Fruit fly (Drosophila melanogaster) whole organism, embryonic: Measurements from ENCODE around the gene SrpRbeta.

Experiments
- Atf-2 ChIP-seq: fragments of 200-800 bp; sonication (Bioruptor generic); optimal IDR thresholded peaks from 2 replicates; lab custom pipeline; 2016; ENCODE audit warnings: missing biosample characterization, missing genetic modification characterization
- B-H2 ChIP-seq: fragments of 200-800 bp; sonication (Bioruptor generic); optimal IDR thresholded peaks from 2 replicates; lab custom pipeline; 2018; ENCODE audit warnings: missing biosample characterization, mild to moderate bottlenecking, missing genetic modification characterization
- Bgb ChIP-seq: fragments of 200-800 bp; sonication (Bioruptor generic); IDR thresholded peaks from 2 replicates; pipeline ENCODE4 v1.3.6; 2022; ENCODE audit warnings: missing biosample characterization, missing genetic modification characterization; ENCODE audit not compliant: partially characterized antibody
- CG10267 ChIP-seq: fragments of 200-800 bp; sonication (Bioruptor generic); optimal IDR thresholded peaks from 2 replicates; lab custom pipeline; 2018; ENCODE audit warnings: missing biosample characterization, mild to moderate bottlenecking, missing genetic modification characterization, moderate library complexity
- CG10979 ChIP-seq: fragments of 200-800 bp; sonication (Bioruptor generic); optimal IDR thresholded peaks from 2 replicates; lab custom pipeline; 2018; ENCODE audit warnings: missing biosample characterization, mild to moderate bottlenecking, missing genetic modification characterization, moderate library complexity
- CG11247 ChIP-seq: fragments of 200-800 bp; sonication (Bioruptor generic); IDR thresholded peaks from 2 replicates; pipeline ENCODE4 v1.3.6; 2022; ENCODE audit warnings: missing biosample characterization, missing genetic modification characterization
- CG1233 ChIP-seq: fragments of 200-800 bp; sonication (Bioruptor generic); optimal IDR thresholded peaks from 4 replicates; lab custom pipeline; 2018; ENCODE audit warnings: missing biosample characterization, mild to moderate bottlenecking, missing genetic modification characterization
- CG12769 ChIP-seq: fragments of 200-800 bp; sonication (Bioruptor generic); optimal IDR thresholded peaks from 2 replicates; lab custom pipeline; 2019; ENCODE audit warnings: missing biosample characterization, mild to moderate bottlenecking, missing genetic modification characterization, moderate library complexity
- CG13287 ChIP-seq: fragments of 200-800 bp; sonication (Bioruptor generic); IDR thresholded peaks from 2 replicates; pipeline ENCODE4 v1.3.6; 2022; ENCODE audit warnings: missing biosample characterization, missing genetic modification characterization; ENCODE audit not compliant: partially characterized antibody
- CG15514 ChIP-seq: fragments of 200-800 bp; sonication (Bioruptor generic); optimal IDR thresholded peaks from 3 replicates; lab custom pipeline; 2017; ENCODE audit warnings: missing biosample characterization, missing genetic modification characterization, mild to moderate bottlenecking, moderate library complexity, missing genetic modification reagents
- CG17186 ChIP-seq: fragments of 200-800 bp; sonication (Bioruptor generic); optimal IDR thresholded peaks from 3 replicates; lab custom pipeline; 2017; ENCODE audit warnings: missing biosample characterization, missing genetic modification reagents, missing genetic modification characterization
- CG18764 ChIP-seq: fragments of 200-800 bp; sonication (Bioruptor generic); optimal IDR thresholded peaks from 3 replicates; lab custom pipeline; 2016; ENCODE audit warnings: missing biosample characterization, missing genetic modification characterization
- CG3065 ChIP-seq: fragments of 200-800 bp; sonication (Bioruptor generic); optimal IDR thresholded peaks from 2 replicates; lab custom pipeline; 2016; ENCODE audit warnings: missing biosample characterization, missing genetic modification characterization
- CG3847 ChIP-seq: fragments of 200-800 bp; sonication (Bioruptor generic); IDR thresholded peaks from 2 replicates; pipeline ENCODE4 v1.3.6; 2022; ENCODE audit warnings: missing biosample characterization, missing genetic modification characterization
- CG4424 ChIP-seq: fragments of 200-800 bp; sonication (Bioruptor generic); optimal IDR thresholded peaks from 3 replicates; lab custom pipeline; 2016; ENCODE audit warnings: missing biosample characterization, missing genetic modification characterization
- CG5180 ChIP-seq: fragments of 200-800 bp; sonication (Bioruptor generic); optimal IDR thresholded peaks from 3 replicates; lab custom pipeline; 2017; ENCODE audit warnings: missing biosample characterization, missing genetic modification characterization, mild to moderate bottlenecking, moderate library complexity, missing genetic modification reagents
- CG7271 ChIP-seq: fragments of 200-800 bp; sonication (Bioruptor generic); optimal IDR thresholded peaks from 2 replicates; lab custom pipeline; 2018; ENCODE audit warnings: missing biosample characterization, mild to moderate bottlenecking, missing genetic modification characterization, moderate library complexity
- CG7556 ChIP-seq: fragments of 200-800 bp; sonication (Bioruptor generic); optimal IDR thresholded peaks from 2 replicates; lab custom pipeline; 2017; ENCODE audit warnings: missing biosample characterization, mild to moderate bottlenecking, missing genetic modification characterization
- CHES-1-like ChIP-seq: fragments of 200-800 bp; sonication (Bioruptor generic); optimal IDR thresholded peaks from 2 replicates; lab custom pipeline; 2016; ENCODE audit warnings: missing biosample characterization, missing genetic modification characterization
- Deaf1 ChIP-seq: fragments of 200-800 bp; optimal IDR thresholded peaks from 3 replicates; lab custom pipeline; 2019; ENCODE audit warnings: missing biosample characterization, mild to moderate bottlenecking, missing genetic modification characterization, moderate library complexity
- Dfd ChIP-seq, 2 experiments: fragments of >200 bp; optimal IDR thresholded peaks; 2 replicates each; lab custom pipeline; 2017; ENCODE audit warnings: missing biosample characterization in 2 of 2, missing genetic modification characterization in 2 of 2
- HLH54F ChIP-seq: fragments of 200-800 bp; sonication (Bioruptor generic); optimal IDR thresholded peaks from 3 replicates; lab custom pipeline; 2016; ENCODE audit warnings: missing biosample characterization, missing genetic modification characterization
- HmgZ ChIP-seq: fragments of 200-800 bp; sonication (Bioruptor generic); optimal IDR thresholded peaks from 2 replicates; lab custom pipeline; 2018; ENCODE audit warnings: missing biosample characterization, mild to moderate bottlenecking, missing genetic modification characterization
- MBD-R2 ChIP-seq: fragments of 200-800 bp; sonication (Bioruptor generic); IDR thresholded peaks from 2 replicates; pipeline ENCODE4 v1.3.6; 2022; ENCODE audit warnings: missing biosample characterization, missing genetic modification characterization
- MTF-1 ChIP-seq: fragments of 200-800 bp; sonication (Bioruptor generic); optimal IDR thresholded peaks from 2 replicates; lab custom pipeline; 2018; ENCODE audit warnings: missing biosample characterization, mild to moderate bottlenecking, missing genetic modification characterization, borderline replicate concordance
- Meics ChIP-seq: fragments of 200-800 bp; sonication (Bioruptor generic); optimal IDR thresholded peaks from 2 replicates; lab custom pipeline; 2017; ENCODE audit warnings: missing biosample characterization, mild to moderate bottlenecking, missing genetic modification characterization
- NFAT ChIP-seq: fragments of 200-800 bp; sonication (Bioruptor generic); IDR thresholded peaks from 2 replicates; pipeline ENCODE4 v1.3.6; 2022; ENCODE audit warnings: missing biosample characterization, missing genetic modification characterization
- Ptx1 ChIP-seq: fragments of 200-800 bp; sonication (Bioruptor generic); IDR thresholded peaks from 2 replicates; pipeline ENCODE4 v1.3.6; 2022; ENCODE audit warnings: missing biosample characterization, missing genetic modification characterization
- Rfx ChIP-seq: fragments of 200-800 bp; sonication (Bioruptor generic); IDR thresholded peaks from 2 replicates; pipeline ENCODE4 v1.3.6; 2022; ENCODE audit warnings: missing biosample characterization, missing genetic modification characterization
- Sox100B ChIP-seq: fragments of 200-800 bp; sonication (Bioruptor generic); optimal IDR thresholded peaks from 3 replicates; lab custom pipeline; 2018; ENCODE audit warnings: missing biosample characterization, mild to moderate bottlenecking, missing genetic modification characterization
- Usf ChIP-seq: fragments of 200-800 bp; sonication (Bioruptor generic); optimal IDR thresholded peaks from 2 replicates; lab custom pipeline; 2017; ENCODE audit warnings: missing genotype, missing biosample characterization, missing genetic modification characterization
- btn ChIP-seq: fragments of 200-800 bp; sonication (Bioruptor generic); optimal IDR thresholded peaks from 2 replicates; lab custom pipeline; 2016; ENCODE audit warnings: missing biosample characterization, missing genetic modification characterization
- cato ChIP-seq: fragments of 200-800 bp; sonication (Bioruptor generic); optimal IDR thresholded peaks from 2 replicates; lab custom pipeline; 2016; ENCODE audit warnings: missing biosample characterization, missing genetic modification characterization, borderline replicate concordance
- chm ChIP-seq: fragments of 200-800 bp; sonication (Bioruptor generic); IDR thresholded peaks from 2 replicates; pipeline ENCODE4 v1.3.6; 2022; ENCODE audit warnings: missing biosample characterization, missing genetic modification characterization
- ci ChIP-seq: fragments of 200-800 bp; sonication (Bioruptor generic); IDR thresholded peaks from 3 replicates; pipeline ENCODE4 v1.3.6; 2022; ENCODE audit warnings: missing biosample characterization, missing genetic modification characterization
- her ChIP-seq: fragments of 200-800 bp; sonication (Bioruptor generic); optimal IDR thresholded peaks from 2 replicates; lab custom pipeline; 2016; ENCODE audit warnings: missing biosample characterization, missing genetic modification characterization
- insv ChIP-seq, 2 experiments: fragments of 200-800 bp; sonication (Bioruptor generic); optimal IDR thresholded peaks; 3 replicates each; lab custom pipeline; 2016 to 2018; ENCODE audit warnings: missing biosample characterization in 2 of 2, missing genetic modification characterization in 2 of 2
- jumu ChIP-seq: fragments of 200-800 bp; sonication (Bioruptor generic); optimal IDR thresholded peaks from 3 replicates; lab custom pipeline; 2016; ENCODE audit warnings: missing biosample characterization, missing genetic modification characterization
- kay ChIP-seq: fragments of 200-800 bp; sonication (Bioruptor generic); optimal IDR thresholded peaks from 2 replicates; lab custom pipeline; 2016; ENCODE audit warnings: missing biosample characterization, missing genetic modification characterization
- ken ChIP-seq: fragments of 200-800 bp; sonication (Bioruptor generic); IDR thresholded peaks from 3 replicates; pipeline ENCODE4 v1.3.6; 2022; ENCODE audit warnings: missing biosample characterization, missing genetic modification characterization
- lov ChIP-seq, 2 experiments: fragments of 200-800 bp in 1 of 2; fragments of >200 bp in 1 of 2; sonication (Bioruptor generic) in 1 of 2; IDR thresholded peaks in 1 of 2; optimal IDR thresholded peaks in 1 of 2; 2 replicates in 1 of 2; 3 replicates in 1 of 2; pipeline versions ENCODE4 v1.3.6 to Lab custom; 2017 to 2022; ENCODE audit warnings: missing biosample characterization in 1 of 2, missing genetic modification characterization in 1 of 2
- mirr ChIP-seq: fragments of 200-800 bp; sonication (Bioruptor generic); optimal IDR thresholded peaks from 3 replicates; lab custom pipeline; 2018; ENCODE audit warnings: missing biosample characterization, mild to moderate bottlenecking, missing genetic modification characterization
- sc ChIP-seq, 3 experiments: fragments of >200 bp in 2 of 3; fragments of 200-800 bp in 1 of 3; sonication (Bioruptor generic) in 1 of 3; optimal IDR thresholded peaks; 2 replicates in 2 of 3; 3 replicates in 1 of 3; lab custom pipeline; 2017; ENCODE audit warnings: mild to moderate bottlenecking in 1 of 3, missing biosample characterization in 1 of 3, missing genetic modification characterization in 1 of 3, missing genetic modification reagents in 1 of 3
- sima ChIP-seq: fragments of 200-800 bp; sonication (Bioruptor generic); optimal IDR thresholded peaks from 2 replicates; lab custom pipeline; 2016; ENCODE audit warnings: missing biosample characterization, missing genetic modification characterization
- slbo ChIP-seq: fragments of 200-800 bp; sonication (Bioruptor generic); IDR thresholded peaks from 2 replicates; pipeline ENCODE4 v1.3.6; 2022; ENCODE audit warnings: missing biosample characterization, missing genetic modification characterization
- so ChIP-seq: fragments of 200-800 bp; sonication (Bioruptor generic); IDR thresholded peaks from 3 replicates; pipeline ENCODE4 v1.3.6; 2022; ENCODE audit warnings: missing biosample characterization, missing genetic modification characterization
- trem ChIP-seq: fragments of 200-800 bp; optimal IDR thresholded peaks from 3 replicates; lab custom pipeline; 2019; ENCODE audit warnings: missing biosample characterization, mild to moderate bottlenecking, missing genetic modification characterization, moderate library complexity
- vvl ChIP-seq: fragments of 200-800 bp; sonication (Bioruptor generic); IDR thresholded peaks from 2 replicates; pipeline ENCODE4 v1.3.6; 2022; ENCODE audit warnings: missing biosample characterization, missing genetic modification characterization

SrpRbeta gene

DNA sequence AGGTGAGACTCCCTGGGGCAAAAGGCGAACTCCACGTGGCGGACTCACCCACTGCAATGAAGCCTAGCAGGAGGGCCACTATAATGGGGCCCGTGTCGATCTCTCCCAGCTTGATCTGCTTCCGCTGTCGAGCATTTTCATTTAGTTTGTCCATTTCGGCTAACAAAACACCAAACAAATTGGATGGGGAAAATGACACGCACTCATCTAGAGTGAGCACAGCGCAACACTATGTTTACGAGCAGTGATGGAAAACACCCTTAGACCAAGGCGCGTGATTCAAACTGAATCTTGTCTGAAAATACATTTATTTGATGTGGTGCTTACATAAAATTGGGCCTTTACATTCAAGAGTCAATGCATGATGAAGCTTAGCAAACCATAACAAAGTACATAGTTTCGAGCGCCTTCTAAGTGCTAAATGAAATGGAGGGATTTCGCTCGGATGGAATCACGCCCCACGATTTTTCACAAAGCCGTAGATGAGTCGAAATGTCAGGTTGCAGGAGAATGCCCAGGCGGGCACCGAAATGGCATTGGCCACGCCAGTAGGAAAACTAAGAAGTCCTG lies at the start of gene SrpRbeta (continued):
- 0 out of 3 replicates have a peak, but pooled peaks have one; percentile 5 for TF ChIP-seq ken (GFP tag; lab: Robert Waterston, UW)
- no peak for TF ChIP-seq CG18764
- TF ChIP-seq MBD-R2 (GFP tag; lab: Robert Waterston, UW) = peak; percentile 63; the same call in 1 of the 2 replicates
- TF ChIP-seq cato (GFP tag; lab: Kevin White, UChicago) = no peak
- peak; percentile 52; the same call in 1 of the 2 replicates for TF ChIP-seq slbo (GFP tag; lab: Robert Waterston, UW)
- TF ChIP-seq Rfx (GFP tag; lab: Robert Waterston, UW) = peak; percentile 58
- peak; percentile 65; the same call in 1 of the 2 replicates for TF ChIP-seq NFAT
- TF ChIP-seq CHES-1-like (GFP tag; lab: Kevin White, UChicago) = peak; percentile 25
- TF ChIP-seq CG5180 = no peak
- TF ChIP-seq jumu (GFP tag; lab: Kevin White, UChicago) = peak; percentile 17
- peak; percentile 17; the same call in 1 of the 2 replicates for TF ChIP-seq CG11247 (GFP tag; lab: Robert Waterston, UW)
- peak; percentile 42; the same call in 1 of the 2 replicates for TF ChIP-seq vvl (GFP tag; lab: Robert Waterston, UW)
- TF ChIP-seq CG13287 = 0 out of 2 replicates have a peak, but pooled peaks have one; percentile 11
- TF ChIP-seq MTF-1 (GFP tag; lab: Kevin White, UChicago) = no peak
- TF ChIP-seq HLH54F = peak; percentile 30
- TF ChIP-seq Ptx1 = no peak
- no peak for TF ChIP-seq Usf (GFP tag; lab: Kevin White, UChicago)
- TF ChIP-seq CG7271 (tag; lab: Kevin White, UChicago) = no peak
- TF ChIP-seq ci (GFP tag; lab: Robert Waterston, UW) = peak; percentile 54; the same call in 1 of the 3 replicates
- TF ChIP-seq so (GFP tag; lab: Robert Waterston, UW) = 0 out of 3 replicates have a peak, but pooled peaks have one; percentile 52
- TF ChIP-seq trem (tag; lab: Kevin White, UChicago) = peak; percentile 75
- no peak for TF ChIP-seq Sox100B (GFP tag; lab: Kevin White, UChicago)
- TF ChIP-seq Atf-2 (GFP tag; lab: Kevin White, UChicago) = no peak
- TF ChIP-seq insv (GFP tag; optimal IDR thresholded peaks at IDR 0.05; lab: Kevin White, UChicago) = no peak
- peak; percentile 71 for TF ChIP-seq HmgZ
- TF ChIP-seq her = peak; percentile 47
- no peak for TF ChIP-seq Dfd (GFP tag; optimal IDR thresholded peaks at IDR 0.05; lab: Kevin White, UChicago)
- TF ChIP-seq Meics (GFP tag; lab: Kevin White, UChicago) = peak; percentile 17
- no peak for TF ChIP-seq btn (GFP tag; lab: Kevin White, UChicago)
- TF ChIP-seq B-H2 (GFP tag; lab: Kevin White, UChicago) = peak; percentile 72
- TF ChIP-seq CG3847 (GFP tag; lab: Robert Waterston, UW) = peak; percentile 42; the same call in 1 of the 2 replicates
- no peak for TF ChIP-seq sima (GFP tag; lab: Kevin White, UChicago)
- no peak for TF ChIP-seq lov (optimal IDR thresholded peaks at IDR 0.05; lab: Kevin White, UChicago)
- no peak for TF ChIP-seq lov (GFP tag; IDR thresholded peaks at IDR 0.05; lab: Robert Waterston, UW)
- TF ChIP-seq Bgb (GFP tag; lab: Robert Waterston, UW) = no peak
- no peak for TF ChIP-seq CG7556 (GFP tag; lab: Kevin White, UChicago)
- peak; percentile 34 for TF ChIP-seq CG12769
- TF ChIP-seq CG15514 (GFP tag; lab: Kevin White, UChicago) = peak; percentile 52
- peak; percentile 21 for TF ChIP-seq CG4424
- no peak for TF ChIP-seq CG1233 (GFP tag; lab: Kevin White, UChicago)
- no peak for TF ChIP-seq chm
- TF ChIP-seq Deaf1 (tag; lab: Kevin White, UChicago) = no peak
- TF ChIP-seq sc (optimal IDR thresholded peaks at IDR 0.05; lab: Kevin White, UChicago) = no peak
- TF ChIP-seq sc (GFP tag; optimal IDR thresholded peaks at IDR 0.05; lab: Kevin White, UChicago) = no peak
- TF ChIP-seq kay (GFP tag; lab: Kevin White, UChicago) = peak; percentile 37
- no peak for TF ChIP-seq CG3065 (GFP tag; lab: Kevin White, UChicago)
- TF ChIP-seq mirr (GFP tag; lab: Kevin White, UChicago) = peak; percentile 43
- no peak for TF ChIP-seq CG10979
- TF ChIP-seq CG17186 (GFP tag; lab: Kevin White, UChicago) = peak; percentile 26
- TF ChIP-seq CG10267 = peak; percentile 90
